Fruit fly (Drosophila melanogaster) whole organism, wandering third instar larva: ENCODE measurements around the gene Rpn12R.

ENCODE experiments used
- CG32264 ChIP-seq: fragments of 200-800 bp; sonication (Bioruptor generic); optimal IDR thresholded peaks from 2 replicates; lab custom pipeline; 2016; ENCODE audit warnings: missing biosample characterization, missing genetic modification characterization
- CG9705 ChIP-seq: fragments of 200-800 bp; sonication (Bioruptor generic); optimal IDR thresholded peaks from 2 replicates; lab custom pipeline; 2018; ENCODE audit warnings: missing biosample characterization, mild to moderate bottlenecking, missing genetic modification characterization
- Hr83 ChIP-seq: fragments of 200-300 bp; sonication (Bioruptor generic); optimal IDR thresholded peaks from 2 replicates; lab custom pipeline; 2016; ENCODE audit warnings: missing biosample characterization, mild to moderate bottlenecking, missing genetic modification characterization, moderate library complexity; ENCODE audit not compliant: poor library complexity, severe bottlenecking
- Mio ChIP-seq: sonication (Bioruptor generic); optimal IDR thresholded peaks from 2 replicates; lab custom pipeline; 2016; ENCODE audit warnings: missing biosample characterization, missing genetic modification characterization
- N ChIP-seq: fragments of >200 bp; optimal IDR thresholded peaks from 2 replicates; lab custom pipeline; 2018; ENCODE audit warnings: missing biosample characterization, missing external identifiers, missing genetic modification characterization
- br ChIP-seq: fragments of 200-800 bp; sonication (Bioruptor generic); optimal IDR thresholded peaks from 2 replicates; lab custom pipeline; 2016; ENCODE audit warnings: missing biosample characterization, missing genetic modification characterization
- foxo ChIP-seq, 2 experiments: fragments of 200-800 bp; sonication (Bioruptor generic); optimal IDR thresholded peaks; 2 replicates in 1 of 2; 3 replicates in 1 of 2; lab custom pipeline; 2016 to 2017; ENCODE audit warnings: missing biosample characterization in 2 of 2, missing genetic modification characterization in 2 of 2
- h ChIP-seq: fragments of 200-800 bp; sonication (Bioruptor generic); optimal IDR thresholded peaks from 3 replicates; lab custom pipeline; 2016; ENCODE audit warnings: missing biosample characterization, mild to moderate bottlenecking, missing genetic modification characterization
- psq ChIP-seq: fragments of 200-800 bp; sonication (Bioruptor generic); optimal IDR thresholded peaks from 3 replicates; lab custom pipeline; 2017; ENCODE audit warnings: missing biosample characterization, mild to moderate bottlenecking, missing genetic modification characterization, moderate library complexity
- usp ChIP-seq: fragments of >200 bp; optimal IDR thresholded peaks from 2 replicates; lab custom pipeline; 2017; ENCODE audit warnings: missing biosample characterization, missing genetic modification characterization

- no peak for TF ChIP-seq psq
- no peak for TF ChIP-seq N (GFP tag; lab: Kevin White, UChicago)
- TF ChIP-seq Mio (GFP tag; lab: Kevin White, UChicago), result no peak
- TF ChIP-seq CG32264 (GFP tag; lab: Kevin White, UChicago), result no peak
- no peak for TF ChIP-seq h (GFP tag; lab: Kevin White, UChicago)
- TF ChIP-seq foxo (GFP tag; optimal IDR thresholded peaks at IDR 0.05; lab: Kevin White, UChicago), result peak in 1 of 2 experiments; percentile 23
- no peak for TF ChIP-seq br (GFP tag; lab: Kevin White, UChicago)
- no peak for TF ChIP-seq Hr83 (GFP tag; lab: Kevin White, UChicago)
- TF ChIP-seq usp (GFP tag; lab: Kevin White, UChicago), result no peak
- TF ChIP-seq CG9705, result no peak
These were observed 29.1 kb downstream of the Rpn12R start for dm6 chr3L:15013296-15013695.
